Fruit fly (Drosophila melanogaster): ENCODE measurements around the gene dpr20.

Gene dpr20

DNA sequence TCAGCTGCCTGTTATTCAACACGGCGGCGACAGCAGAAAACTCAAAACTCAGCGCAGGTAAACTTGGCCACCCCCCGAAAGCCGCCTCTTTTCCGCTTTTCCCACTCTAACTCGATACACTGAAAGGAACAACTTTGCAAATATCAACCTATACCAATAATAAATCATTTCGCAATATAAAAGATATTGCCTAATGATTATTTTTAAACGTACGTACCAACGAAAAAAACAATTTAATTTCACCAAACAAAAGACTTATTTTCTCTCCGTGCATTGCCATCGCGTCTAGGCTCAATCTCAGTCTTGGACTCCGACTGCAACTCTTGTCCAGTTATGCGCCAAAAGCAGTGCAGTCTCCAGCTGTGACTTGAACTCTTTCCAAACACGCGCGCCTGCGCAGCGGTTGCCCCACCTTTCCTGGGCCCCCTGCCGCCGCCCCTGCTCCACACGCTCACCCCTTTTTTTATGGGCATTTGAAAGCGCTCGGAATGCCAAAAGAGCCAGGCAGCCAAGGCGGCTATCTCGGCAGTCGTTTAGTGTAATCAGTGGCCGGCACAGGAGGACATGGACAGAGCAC, 51.3 kb downstream of the dpr20 start:
- TF ChIP-seq EcR (GFP tag; optimal IDR thresholded peaks at IDR 0.05): no peak
- TF ChIP-seq CG8159 (tag; optimal IDR thresholded peaks at IDR 0.05): peak; percentile 71
- peak; percentile 77 for TF ChIP-seq CG9948 (tag; optimal IDR thresholded peaks at IDR 0.05)
- TF ChIP-seq CG32121 (GFP tag; IDR thresholded peaks at IDR 0.05): peak; percentile 94
- peak; percentile 16 for TF ChIP-seq CG13204 (GFP tag; optimal IDR thresholded peaks at IDR 0.05)
- TF ChIP-seq Ets98B (GFP tag; IDR thresholded peaks at IDR 0.05): peak; percentile 96
- peak; percentile 88 for TF ChIP-seq rn (GFP tag; IDR thresholded peaks at IDR 0.05)
- peak; percentile 94 for TF ChIP-seq CG8301 (tag; optimal IDR thresholded peaks at IDR 0.05)
- TF ChIP-seq D1 (tag; optimal IDR thresholded peaks at IDR 0.05): no peak
- TF ChIP-seq Pif1B (GFP tag; optimal IDR thresholded peaks at IDR 0.05): peak; percentile 76
- TF ChIP-seq CG34367 (tag; optimal IDR thresholded peaks at IDR 0.05): peak; percentile 66
- TF ChIP-seq gl (tag; optimal IDR thresholded peaks at IDR 0.05): peak; percentile 44
- TF ChIP-seq CG12605 (GFP tag; IDR thresholded peaks at IDR 0.05): peak; percentile 94
- peak; percentile 83 for TF ChIP-seq Pif1A (GFP tag; optimal IDR thresholded peaks at IDR 0.05)
- TF ChIP-seq CG10348 (GFP tag; IDR thresholded peaks at IDR 0.05): no peak
- TF ChIP-seq CG17806 (tag; optimal IDR thresholded peaks at IDR 0.05): peak; percentile 74
- TF ChIP-seq CG4496 (GFP tag; IDR thresholded peaks at IDR 0.05): peak; percentile 96
- TF ChIP-seq fd96Ca (GFP tag; IDR thresholded peaks at IDR 0.05): peak; percentile 92
- peak; percentile 93 for TF ChIP-seq CG14655 (GFP tag; optimal IDR thresholded peaks at IDR 0.05)
- peak; percentile 46 for TF ChIP-seq Snoo (tag; optimal IDR thresholded peaks at IDR 0.05)
- TF ChIP-seq CG15710 (tag; optimal IDR thresholded peaks at IDR 0.05): peak; percentile 56

DNA sequence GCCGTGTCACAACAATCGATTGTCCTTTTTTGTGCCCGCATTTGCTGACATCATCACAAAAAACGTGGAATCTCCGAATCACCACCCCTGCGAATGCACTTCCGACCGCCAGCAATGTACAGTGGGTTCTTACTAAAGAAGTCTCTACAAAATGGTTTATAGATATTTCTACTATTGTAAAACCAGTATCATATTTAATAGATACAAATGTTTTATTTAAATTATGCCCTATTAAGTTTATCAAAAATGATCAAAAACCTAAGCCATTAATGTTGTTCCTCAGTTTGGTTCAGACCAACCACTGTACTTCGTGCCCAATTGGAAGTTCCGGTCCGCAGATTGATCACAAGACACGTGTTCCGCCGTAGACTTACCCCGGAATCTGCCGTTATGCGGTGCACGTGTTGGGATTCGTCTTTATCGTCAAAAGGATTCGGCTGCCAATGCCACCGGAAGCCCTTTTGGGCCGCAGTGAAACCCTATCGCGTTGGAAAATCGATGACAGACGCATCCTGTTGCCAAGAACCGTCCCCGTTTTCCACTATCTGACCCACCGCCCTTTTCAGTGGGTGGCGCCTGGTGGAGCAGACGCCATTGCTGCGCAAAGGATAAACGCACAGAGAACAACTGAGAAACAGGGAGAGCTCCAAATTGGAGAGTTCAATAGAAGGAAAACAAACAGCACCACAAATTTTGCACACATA, 52.3 kb downstream of the dpr20 start:
- TF ChIP-seq fd96Ca (GFP tag; IDR thresholded peaks at IDR 0.05) (no peak), EcR (GFP tag; optimal IDR thresholded peaks at IDR 0.05) (no peak), CG10348 (GFP tag; IDR thresholded peaks at IDR 0.05) (no peak), CG15710 (tag; optimal IDR thresholded peaks at IDR 0.05) (peak; percentile 34), rn (GFP tag; IDR thresholded peaks at IDR 0.05) (no peak), CG34367 (tag; optimal IDR thresholded peaks at IDR 0.05) (peak; percentile 3), CG32121 (GFP tag; IDR thresholded peaks at IDR 0.05) (no peak), Pif1A (GFP tag; optimal IDR thresholded peaks at IDR 0.05) (peak; percentile 42), CG13204 (GFP tag; optimal IDR thresholded peaks at IDR 0.05) (no peak), CG8301 (tag; optimal IDR thresholded peaks at IDR 0.05) (peak; percentile 4), D1 (tag; optimal IDR thresholded peaks at IDR 0.05) (no peak), CG4496 (GFP tag; IDR thresholded peaks at IDR 0.05) (peak; percentile 24; the same call in 2 of the 3 replicates), CG9948 (tag; optimal IDR thresholded peaks at IDR 0.05) (peak; percentile 36), CG14655 (GFP tag; optimal IDR thresholded peaks at IDR 0.05) (peak; percentile 29), CG8159 (tag; optimal IDR thresholded peaks at IDR 0.05) (peak; percentile 61), Ets98B (GFP tag; IDR thresholded peaks at IDR 0.05) (no peak), CG17806 (tag; optimal IDR thresholded peaks at IDR 0.05) (peak; percentile 44), Pif1B (GFP tag; optimal IDR thresholded peaks at IDR 0.05) (no peak)

DNA sequence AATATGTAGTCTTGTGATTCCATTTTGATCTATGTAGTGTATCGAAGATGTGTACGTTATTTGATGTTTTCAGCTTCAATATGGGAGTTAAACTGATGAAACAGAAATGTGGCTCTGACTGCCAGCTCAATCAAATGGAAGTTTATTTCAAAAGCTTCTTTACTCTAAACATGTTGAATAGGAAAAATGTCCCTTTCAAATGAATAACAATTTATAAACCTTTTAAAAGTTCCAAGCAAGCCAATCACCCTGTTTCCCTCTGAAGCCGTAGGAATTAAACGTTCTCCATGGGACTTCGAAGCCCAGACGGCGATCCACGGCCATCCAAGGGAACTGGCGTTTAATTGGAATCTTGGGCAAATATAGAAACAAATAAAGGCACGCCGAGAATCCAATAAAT, 53.1 kb downstream of the dpr20 start, which contains the start of gene CG13898:
Gene CG13898, minus strand, starts transcription at position 101 of the 400 bp plus-strand sequence.
- no peak for TF ChIP-seq CG9948 (tag; optimal IDR thresholded peaks at IDR 0.05)
- no peak for TF ChIP-seq CG8301 (tag; optimal IDR thresholded peaks at IDR 0.05)
- no peak for TF ChIP-seq CG13204 (GFP tag; optimal IDR thresholded peaks at IDR 0.05)
- no peak for TF ChIP-seq rn (GFP tag; IDR thresholded peaks at IDR 0.05)
- no peak for TF ChIP-seq CG14655 (GFP tag; optimal IDR thresholded peaks at IDR 0.05)
- no peak for TF ChIP-seq D1 (tag; optimal IDR thresholded peaks at IDR 0.05)
- TF ChIP-seq CG34367 (tag; optimal IDR thresholded peaks at IDR 0.05): no peak
- no peak for TF ChIP-seq CG17806 (tag; optimal IDR thresholded peaks at IDR 0.05)
- TF ChIP-seq Snoo (tag; optimal IDR thresholded peaks at IDR 0.05): no peak
- TF ChIP-seq Pif1A (GFP tag; optimal IDR thresholded peaks at IDR 0.05): no peak
- no peak for TF ChIP-seq Pif1B (GFP tag; optimal IDR thresholded peaks at IDR 0.05)
- no peak for TF ChIP-seq CG32121 (GFP tag; IDR thresholded peaks at IDR 0.05)
- TF ChIP-seq EcR (GFP tag; optimal IDR thresholded peaks at IDR 0.05): no peak
- no peak for TF ChIP-seq CG10348 (GFP tag; IDR thresholded peaks at IDR 0.05)
- TF ChIP-seq Ets98B (GFP tag; IDR thresholded peaks at IDR 0.05): no peak
- no peak for TF ChIP-seq gl (tag; optimal IDR thresholded peaks at IDR 0.05)
- TF ChIP-seq CG15710 (tag; optimal IDR thresholded peaks at IDR 0.05): no peak
- TF ChIP-seq CG8159 (tag; optimal IDR thresholded peaks at IDR 0.05): no peak

Measured in whole organism, pupa.